Worm (Caenorhabditis elegans) whole organism, young adult: ENCODE results near the gene B0035.3.

Experiments
- F23B12.7 ChIP-seq: sonication (generic microtip); optimal IDR thresholded peaks from 2 replicates; lab custom pipeline; 2017; ENCODE audit warnings: missing genetic modification characterization, mild to moderate bottlenecking, missing compliant biosample characterization, antibody characterized with exemption, moderate library complexity; ENCODE audit not compliant: insufficient read depth
- Y79H2A.3 ChIP-seq: fragments of 200-800 bp; sonication (Bioruptor generic); conservative IDR thresholded peaks from 2 replicates; pipeline ENCODE4 v1.3.6; 2022; ENCODE audit warnings: missing genetic modification reagents, missing genetic modification characterization, missing compliant biosample characterization
- ama-1 ChIP-seq, 3 experiments: fragments of 150-350 bp in 1 of 3; sonication (generic microtip) in 2 of 3; optimal IDR thresholded peaks; 2 replicates each; lab custom pipeline; 2014 to 2018; ENCODE audit warnings: missing biosample characterization in 2 of 3, missing genetic modification characterization in 2 of 3, missing genetic modification reagents in 2 of 3
- ceh-100 ChIP-seq: fragments of 200-800 bp; sonication (Bioruptor generic); IDR thresholded peaks from 2 replicates; pipeline ENCODE4 v1.3.6; 2022; ENCODE audit warnings: missing genetic modification reagents, missing genetic modification characterization, missing compliant biosample characterization
- ceh-27 ChIP-seq: fragments of 200-800 bp; sonication (Bioruptor generic); optimal IDR thresholded peaks from 2 replicates; lab custom pipeline; 2018; ENCODE audit warnings: mild to moderate bottlenecking, missing genetic modification characterization, moderate library complexity, missing compliant biosample characterization
- chd-7 ChIP-seq: sonication (generic microtip); optimal IDR thresholded peaks from 2 replicates; lab custom pipeline; 2016; ENCODE audit warnings: mild to moderate bottlenecking, missing genetic modification characterization, moderate library complexity, missing compliant biosample characterization
- dpff-1 ChIP-seq: sonication (generic microtip); optimal IDR thresholded peaks from 2 replicates; lab custom pipeline; 2017; ENCODE audit warnings: mild to moderate bottlenecking, missing genetic modification characterization, missing compliant biosample characterization
- him-1 ChIP-seq: sonication (generic microtip); optimal IDR thresholded peaks from 2 replicates; lab custom pipeline; 2016; ENCODE audit warnings: missing genotype, missing genetic modification reagents, missing genetic modification characterization, missing compliant biosample characterization
- hrde-1 ChIP-seq: sonication (generic microtip); optimal IDR thresholded peaks from 2 replicates; lab custom pipeline; 2016; ENCODE audit warnings: missing genetic modification characterization, mild to moderate bottlenecking, missing compliant biosample characterization, moderate library complexity, missing genotype, missing genetic modification reagents, borderline replicate concordance
- hsf-1 ChIP-seq: fragments of 200-800 bp; sonication (Bioruptor generic); IDR thresholded peaks from 2 replicates; pipeline ENCODE4 v1.3.6; 2022; ENCODE audit warnings: missing genetic modification reagents, missing genetic modification characterization, missing compliant biosample characterization
- nhr-27 ChIP-seq: fragments of 200-800 bp; sonication (Bioruptor generic); optimal IDR thresholded peaks from 2 replicates; lab custom pipeline; 2018; ENCODE audit warnings: mild to moderate bottlenecking, missing genetic modification characterization, moderate library complexity, missing compliant biosample characterization
- unc-130 ChIP-seq: sonication (generic microtip); optimal IDR thresholded peaks from 2 replicates; lab custom pipeline; 2016; ENCODE audit warnings: missing genetic modification reagents, missing genetic modification characterization, missing compliant biosample characterization
- ztf-25 ChIP-seq: fragments of 200-800 bp; sonication (Bioruptor generic); IDR thresholded peaks from 2 replicates; pipeline ENCODE4 v1.3.6; 2022; ENCODE audit warnings: missing genetic modification reagents, missing genetic modification characterization, missing compliant biosample characterization

ce11 chrIV:11273151-11273550, 41.6 kb downstream of the B0035.3 start, which contains the start of gene gtl-2:
- TF ChIP-seq ceh-27 (GFP tag; lab: Kevin White, UChicago): no peak
- TF ChIP-seq dpff-1 (tag; lab: Kevin White, UChicago): no peak
- TF ChIP-seq chd-7 (tag; lab: Kevin White, UChicago): no peak
- TF ChIP-seq Y79H2A.3 (GFP tag; lab: Robert Waterston, UW): no peak
- TF ChIP-seq ama-1 (optimal IDR thresholded peaks at IDR 0.05; lab: Kevin White, UChicago): no peak
- no peak for TF ChIP-seq ama-1 (GFP tag; optimal IDR thresholded peaks at IDR 0.05; lab: Kevin White, UChicago)
- no peak for TF ChIP-seq ceh-100
- no peak for TF ChIP-seq hsf-1 (GFP tag; lab: Robert Waterston, UW)
- TF ChIP-seq hrde-1 (tag; lab: Kevin White, UChicago): no peak
- no peak for TF ChIP-seq F23B12.7 (tag; lab: Kevin White, UChicago)
- TF ChIP-seq nhr-27 (tag; lab: Kevin White, UChicago): no peak
- no peak for TF ChIP-seq him-1 (tag; lab: Kevin White, UChicago)
- TF ChIP-seq unc-130 (GFP tag; lab: Kevin White, UChicago): no peak
- no peak for TF ChIP-seq ztf-25
